Fruit fly (Drosophila melanogaster) Kc167 (cell line): ENCODE measurements around the gene Cad96Cb.

Experiments
- Myc ChIP-seq: fragments of >200 bp; optimal IDR thresholded peaks from 2 replicates; lab custom pipeline; 2017; ENCODE audit warnings: missing external identifiers
- Sin3A ChIP-seq: fragments of >200 bp; optimal IDR thresholded peaks from 2 replicates; lab custom pipeline; 2018; ENCODE audit warnings: missing external identifiers
- h ChIP-seq: fragments of >200 bp; optimal IDR thresholded peaks from 3 replicates; lab custom pipeline; 2018; ENCODE audit warnings: missing external identifiers
- insv ChIP-seq: fragments of >200 bp; optimal IDR thresholded peaks from 3 replicates; lab custom pipeline; 2018; ENCODE audit warnings: missing external identifiers
- psq ChIP-seq: fragments of >200 bp; optimal IDR thresholded peaks from 2 replicates; lab custom pipeline; 2017; ENCODE audit warnings: missing external identifiers
- ttk ChIP-seq: sonication (Bioruptor generic); optimal IDR thresholded peaks from 2 replicates; lab custom pipeline; 2017; ENCODE audit warnings: missing external identifiers

Cad96Cb gene

DNA sequence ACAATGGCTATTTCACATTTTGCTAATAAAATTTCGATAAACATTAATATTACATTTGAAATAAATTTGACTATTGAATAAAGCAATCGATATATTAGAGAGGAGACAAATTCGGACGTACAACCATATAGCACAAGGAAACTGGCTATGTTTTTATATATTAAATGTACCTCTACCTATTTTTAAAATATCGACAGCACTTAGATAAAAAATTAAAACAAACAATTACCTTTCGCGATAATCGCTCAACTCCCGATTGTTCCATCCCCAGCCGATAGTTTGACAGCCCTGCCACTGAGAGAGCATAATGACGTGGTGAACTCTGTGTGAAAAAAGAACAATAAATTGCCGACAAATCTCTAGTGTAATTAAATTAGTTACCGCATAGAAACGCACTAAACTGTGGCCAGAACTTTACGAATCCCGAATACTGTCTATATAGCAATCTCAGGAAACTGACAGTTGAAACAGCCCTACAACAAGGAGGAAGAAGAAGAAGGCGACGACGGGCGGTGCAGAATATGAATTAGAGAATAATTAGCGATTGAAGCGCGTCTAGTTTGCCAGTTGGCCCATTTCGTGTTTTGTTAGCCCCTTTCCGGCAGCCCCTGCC lies 26.6 kb upstream of the Cad96Cb start, which contains the start of gene CG11857:
Gene CG11857, plus strand, starts transcription at position 271 of the 613 bp plus-strand sequence.
- no peak for TF ChIP-seq h
- no peak for TF ChIP-seq Myc (lab: Kevin White, UChicago)
- no peak for TF ChIP-seq psq (lab: Kevin White, UChicago)
- TF ChIP-seq insv (lab: Kevin White, UChicago) = no peak
- TF ChIP-seq ttk = no peak
- no peak for TF ChIP-seq Sin3A

- TF ChIP-seq h (no peak), ttk (no peak), insv (lab: Kevin White, UChicago) (no peak), Myc (lab: Kevin White, UChicago) (no peak), Sin3A (no peak), psq (lab: Kevin White, UChicago) (no peak)
Measured at dm6 chr3R:25249145-25250141, 17.3 kb upstream of the Cad96Cb start, which contains the start of gene Nup358. Nup358 (plus strand) TSS chr3R:25249348.

dm6 chr3R:25247379-25247869 lies 15.3 kb upstream of the Cad96Cb start, which contains the start of the genes RpS27 and Nup37:
RpS27 (minus strand) TSS chr3R:25247514.
Nup37 (plus strand) TSS chr3R:25247658.
- TF ChIP-seq Sin3A (no peak), psq (lab: Kevin White, UChicago) (no peak)

DNA sequence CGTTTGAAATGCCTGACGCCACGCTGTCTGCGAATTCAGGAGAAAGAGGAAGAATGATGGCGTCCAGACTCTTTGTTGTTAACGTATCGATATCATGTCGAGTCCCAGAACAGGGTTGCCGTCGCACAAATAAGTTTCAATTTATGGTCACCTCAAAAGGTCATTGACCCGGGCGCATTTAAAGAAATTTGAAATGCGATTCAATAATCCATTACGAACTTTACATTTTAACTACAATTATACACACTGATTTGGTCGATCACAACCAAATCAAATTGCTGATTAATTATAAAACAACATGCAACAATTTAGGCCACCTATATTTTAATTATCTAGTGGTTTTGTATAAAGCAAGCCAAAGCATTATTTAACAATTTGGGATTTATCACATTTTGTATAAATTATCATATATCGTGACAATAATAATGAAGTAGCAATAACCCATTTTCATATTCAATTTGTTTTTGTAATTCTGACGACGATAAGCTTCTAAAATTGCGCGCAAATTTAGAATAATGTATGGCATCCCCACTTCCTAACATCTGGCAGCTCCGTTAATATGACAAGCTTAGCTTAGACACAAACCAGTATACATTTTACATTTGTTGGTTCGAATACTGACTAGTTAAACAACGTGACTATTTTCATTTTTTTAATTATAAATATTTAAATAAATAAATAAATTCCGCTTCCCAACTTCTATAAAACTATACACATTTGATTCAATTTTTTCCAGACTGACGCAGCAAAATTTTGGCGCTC lies 13.1 kb upstream of the Cad96Cb start, which contains the start of gene bam:
Gene bam, minus strand, starts transcription at position 58 of the 762 bp plus-strand sequence.
- TF ChIP-seq h (no peak), ttk (no peak), Sin3A (no peak), insv (lab: Kevin White, UChicago) (no peak), Myc (lab: Kevin White, UChicago) (no peak)

DNA sequence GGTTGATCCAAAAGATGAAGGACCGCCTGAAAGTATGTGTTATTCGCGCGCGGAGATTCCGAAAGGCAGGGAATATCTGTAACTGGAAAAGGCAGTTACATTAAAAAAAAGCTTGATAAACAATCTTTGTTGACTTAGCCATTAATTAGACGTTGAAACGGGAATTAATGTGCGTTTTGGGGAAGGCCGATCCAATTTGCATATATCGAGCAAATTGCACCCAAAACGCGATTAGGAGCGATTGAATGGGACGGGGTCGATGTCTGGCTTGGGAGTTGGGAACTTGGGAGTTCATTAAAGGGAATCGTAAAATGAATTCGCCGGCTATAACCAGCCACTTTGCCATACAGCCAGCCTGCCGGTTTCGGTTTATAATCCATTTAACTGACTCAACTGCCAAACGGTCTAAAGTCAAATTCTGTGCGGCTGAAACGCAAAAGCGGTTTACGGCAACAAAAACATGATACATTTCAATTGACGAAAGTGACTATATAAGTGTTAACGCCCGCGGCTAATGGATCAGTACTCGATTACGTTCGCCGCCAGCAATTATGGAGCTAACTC lies 9.5 kb upstream of the Cad96Cb start, which contains the start of gene CG11854:
Gene CG11854, plus strand, starts transcription at position 514 of the 564 bp plus-strand sequence.
- TF ChIP-seq Sin3A (no peak), psq (lab: Kevin White, UChicago) (no peak), ttk (no peak), h (no peak), Myc (lab: Kevin White, UChicago) (no peak), insv (lab: Kevin White, UChicago) (no peak)

DNA sequence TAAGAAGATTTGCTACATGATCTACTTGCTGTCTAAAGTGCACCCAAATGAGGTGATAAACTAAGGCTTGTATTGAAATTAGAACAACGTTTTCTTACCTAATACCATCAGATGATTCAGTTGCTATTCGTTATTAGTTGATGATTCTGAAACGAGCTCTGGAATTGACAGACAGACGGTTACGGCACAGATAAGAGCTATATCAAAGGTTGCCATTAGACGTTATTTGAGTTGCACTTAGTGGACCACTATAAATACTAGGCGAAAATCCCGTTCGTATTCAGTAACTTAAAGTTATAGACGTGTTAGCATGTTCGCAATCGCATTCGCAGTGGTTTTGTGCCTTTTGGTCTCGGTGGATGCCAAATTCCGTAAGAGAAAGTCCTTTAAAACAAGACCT lies 7.8 kb upstream of the Cad96Cb start, which contains the start of gene to:
Gene to, plus strand, starts transcription at position 301 of the 400 bp plus-strand sequence.
- no peak for TF ChIP-seq Myc (lab: Kevin White, UChicago)
- no peak for TF ChIP-seq h
- no peak for TF ChIP-seq ttk
- no peak for TF ChIP-seq Sin3A
- no peak for TF ChIP-seq insv (lab: Kevin White, UChicago)
- no peak for TF ChIP-seq psq (lab: Kevin White, UChicago)

DNA sequence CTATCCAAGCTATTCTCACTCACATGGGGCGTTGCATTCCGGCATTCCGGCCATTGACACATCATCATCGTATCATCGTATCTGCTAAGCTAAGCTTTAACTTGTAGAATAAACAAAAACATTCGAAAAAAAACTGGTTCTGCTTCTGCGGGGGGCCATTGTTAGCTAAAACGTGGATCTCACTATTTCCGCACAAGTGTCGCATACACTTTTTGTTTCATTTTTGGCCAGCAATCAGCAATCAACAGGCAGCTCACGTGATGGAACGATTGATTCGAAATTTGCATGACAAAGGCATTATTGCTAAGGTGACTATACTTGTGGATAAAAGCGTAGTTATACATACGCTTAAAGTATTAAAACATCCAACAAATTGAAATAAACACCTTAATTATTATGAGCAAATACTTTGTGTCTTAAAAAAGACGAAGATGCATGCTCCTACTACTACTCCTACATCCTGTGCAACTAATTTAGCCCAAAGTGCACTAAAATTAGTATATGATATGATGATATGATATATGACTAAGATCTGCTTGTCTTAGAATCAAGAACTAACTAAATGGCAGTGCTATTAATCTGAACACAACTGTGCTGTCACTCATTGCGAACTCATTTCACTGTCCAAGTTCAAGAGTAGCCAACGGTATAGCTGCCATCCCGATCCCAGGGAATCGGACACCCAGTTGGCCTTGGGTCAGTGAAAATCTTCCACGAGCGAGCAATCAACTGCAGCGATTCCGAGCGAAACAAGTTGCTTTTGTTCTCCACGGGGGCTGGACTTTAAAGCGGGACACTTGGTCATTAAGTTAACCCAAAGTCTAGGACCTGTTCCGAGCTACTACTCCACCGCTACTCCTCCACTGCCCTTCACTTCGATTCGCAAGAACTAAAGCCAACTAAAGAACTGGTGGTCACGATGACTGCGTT lies 6.9 kb upstream of the Cad96Cb start:
- no peak for TF ChIP-seq ttk
- no peak for TF ChIP-seq insv (lab: Kevin White, UChicago)
- TF ChIP-seq psq (lab: Kevin White, UChicago) = no peak
- TF ChIP-seq Myc (lab: Kevin White, UChicago) = no peak
- TF ChIP-seq Sin3A = no peak
- no peak for TF ChIP-seq h

DNA sequence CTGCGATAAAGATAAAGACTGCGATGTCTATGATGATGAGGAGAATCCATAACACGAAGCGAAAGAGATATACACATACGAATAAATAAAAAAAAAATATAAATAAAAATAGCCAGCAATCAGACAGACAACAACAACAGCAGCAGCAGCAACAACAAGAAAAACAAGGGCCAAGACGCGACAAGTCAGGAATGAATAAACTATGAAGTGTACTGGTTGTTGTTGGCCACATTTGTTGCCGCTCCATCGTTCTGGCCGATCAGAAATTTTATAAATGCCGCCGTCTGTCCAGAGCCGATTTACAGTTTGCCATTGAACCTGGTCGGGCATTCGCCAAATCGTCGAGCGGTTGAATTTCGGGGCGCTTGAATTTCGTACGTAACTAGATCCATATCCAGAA lies 5.2 kb upstream of the Cad96Cb start, which contains the start of gene Jhbp7:
Gene Jhbp7, plus strand, starts transcription at position 301 of the 400 bp plus-strand sequence.
- TF ChIP-seq insv (lab: Kevin White, UChicago) (no peak), Myc (lab: Kevin White, UChicago) (no peak), ttk (no peak), psq (lab: Kevin White, UChicago) (no peak), Sin3A (no peak), h (no peak)

DNA sequence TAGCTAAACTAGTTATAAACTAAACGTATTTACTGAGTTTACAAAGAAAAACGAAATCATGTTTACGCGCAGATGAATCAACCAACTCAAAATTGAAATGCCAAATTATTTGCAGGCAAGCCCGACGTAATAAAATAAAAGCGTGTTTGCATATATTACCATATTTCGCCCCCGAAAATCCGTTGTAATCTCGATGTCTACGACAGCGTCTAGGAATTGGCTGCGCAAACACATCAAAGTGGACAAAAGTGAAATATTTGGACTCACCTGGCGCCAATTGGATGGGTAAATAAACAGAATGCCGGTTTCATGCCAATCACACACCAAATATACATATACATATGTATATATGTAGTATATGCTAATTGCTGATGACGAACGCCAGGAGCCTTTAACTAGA lies 4.0 kb upstream of the Cad96Cb start:
- no peak for TF ChIP-seq psq (lab: Kevin White, UChicago)
- TF ChIP-seq insv (lab: Kevin White, UChicago) = no peak
- TF ChIP-seq h = no peak
- TF ChIP-seq ttk = no peak
- no peak for TF ChIP-seq Myc (lab: Kevin White, UChicago)
- no peak for TF ChIP-seq Sin3A

DNA sequence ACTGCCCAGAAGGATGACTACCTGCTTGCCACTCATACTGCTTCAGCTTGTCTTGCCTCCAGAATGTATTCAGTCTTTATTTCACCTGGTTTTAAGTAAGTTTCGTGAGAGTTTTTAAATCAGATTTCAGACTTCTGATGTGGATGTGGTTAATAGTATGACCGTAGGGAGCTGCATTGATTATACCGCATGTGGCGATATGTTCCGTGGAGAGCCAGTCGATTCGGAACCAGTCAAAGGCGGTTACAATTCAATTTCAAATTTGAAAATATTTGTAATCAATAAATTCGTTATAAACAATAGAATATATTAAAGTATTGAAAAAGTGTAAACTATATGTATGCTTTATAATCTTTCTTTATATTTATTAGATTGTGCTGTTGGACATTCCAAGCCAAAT lies 3.2 kb upstream of the Cad96Cb start, which contains the start of gene Sil1:
Gene Sil1, minus strand, starts transcription at position 168 of the 400 bp plus-strand sequence.
- no peak for TF ChIP-seq insv (lab: Kevin White, UChicago)
- TF ChIP-seq ttk = no peak
- TF ChIP-seq Myc (lab: Kevin White, UChicago) = no peak
- no peak for TF ChIP-seq h
- TF ChIP-seq psq (lab: Kevin White, UChicago) = no peak
- TF ChIP-seq Sin3A = no peak
